Worm (Caenorhabditis elegans) whole organism, mixed stage, embryonic: ENCODE results near the gene spp-27.

Source experiments
- M03D4.4 ChIP-seq: sonication (generic microtip); optimal IDR thresholded peaks from 2 replicates; lab custom pipeline; 2017; ENCODE audit warnings: mild to moderate bottlenecking, missing genetic modification characterization, missing compliant biosample characterization
- bed-3 ChIP-seq: fragments of 200-800 bp; sonication (Bioruptor generic); optimal IDR thresholded peaks from 3 replicates; lab custom pipeline; 2018; ENCODE audit warnings: mild to moderate bottlenecking, missing genetic modification characterization, moderate library complexity, missing compliant biosample characterization
- blmp-1 ChIP-seq: fragments of 150-350 bp; optimal IDR thresholded peaks from 2 replicates; lab custom pipeline; 2014; ENCODE audit warnings: missing biosample characterization, missing genetic modification characterization
- ceh-39 ChIP-seq: fragments of 150-350 bp; optimal IDR thresholded peaks from 2 replicates; lab custom pipeline; 2014; ENCODE audit warnings: missing biosample characterization, missing genetic modification characterization
- ceh-43 ChIP-seq: fragments of 200-800 bp; sonication (Bioruptor generic); optimal IDR thresholded peaks from 2 replicates; lab custom pipeline; 2018; ENCODE audit warnings: mild to moderate bottlenecking, missing genetic modification characterization, moderate library complexity, missing compliant biosample characterization
- ceh-83 ChIP-seq: fragments of 200-800 bp; sonication (Bioruptor generic); optimal IDR thresholded peaks from 2 replicates; lab custom pipeline; 2018; ENCODE audit warnings: mild to moderate bottlenecking, missing genetic modification characterization, missing compliant biosample characterization
- ces-1 ChIP-seq: fragments of 150-350 bp; optimal IDR thresholded peaks from 2 replicates; lab custom pipeline; 2014; ENCODE audit warnings: missing biosample characterization, missing genetic modification reagents, missing genetic modification characterization
- cnd-1 ChIP-seq: fragments of 200-800 bp; sonication (Bioruptor generic); optimal IDR thresholded peaks from 2 replicates; lab custom pipeline; 2018; ENCODE audit warnings: mild to moderate bottlenecking, missing genetic modification characterization, missing compliant biosample characterization
- elt-1 ChIP-seq: sonication (generic microtip); optimal IDR thresholded peaks from 2 replicates; lab custom pipeline; 2017; ENCODE audit warnings: missing genetic modification characterization, mild to moderate bottlenecking, missing compliant biosample characterization, antibody characterized with exemption, moderate library complexity, borderline replicate concordance; ENCODE audit not compliant: insufficient read depth
- elt-3 ChIP-seq: fragments of 150-350 bp; optimal IDR thresholded peaks from 2 replicates; lab custom pipeline; 2014; ENCODE audit warnings: missing biosample characterization, missing genetic modification characterization
- flh-1 ChIP-seq: fragments of 200-800 bp; sonication (Bioruptor generic); optimal IDR thresholded peaks from 2 replicates; lab custom pipeline; 2018; ENCODE audit warnings: mild to moderate bottlenecking, missing genetic modification characterization, moderate library complexity, missing compliant biosample characterization
- ham-2 ChIP-seq: fragments of 200-800 bp; sonication (Bioruptor generic); optimal IDR thresholded peaks from 2 replicates; lab custom pipeline; 2018; ENCODE audit warnings: mild to moderate bottlenecking, missing genetic modification characterization, missing compliant biosample characterization
- hlh-1 ChIP-seq: fragments of 150-350 bp; optimal IDR thresholded peaks from 2 replicates; lab custom pipeline; 2014; ENCODE audit warnings: missing biosample characterization, missing genetic modification reagents, missing genetic modification characterization
- lin-13 ChIP-seq: fragments of 150-350 bp; optimal IDR thresholded peaks from 2 replicates; lab custom pipeline; 2014; ENCODE audit warnings: missing biosample characterization, missing genetic modification characterization
- lin-32 ChIP-seq: fragments of 200-800 bp; sonication (Bioruptor generic); optimal IDR thresholded peaks from 2 replicates; lab custom pipeline; 2018; ENCODE audit warnings: mild to moderate bottlenecking, missing genetic modification characterization, missing compliant biosample characterization
- mab-5 ChIP-seq: fragments of 150-350 bp; optimal IDR thresholded peaks from 2 replicates; lab custom pipeline; 2014; ENCODE audit warnings: missing biosample characterization, missing genetic modification characterization
- nhr-12 ChIP-seq: fragments of 150-350 bp; optimal IDR thresholded peaks from 2 replicates; lab custom pipeline; 2014; ENCODE audit warnings: missing biosample characterization, missing genetic modification characterization
- nhr-2 ChIP-seq: fragments of 150-350 bp; optimal IDR thresholded peaks from 2 replicates; lab custom pipeline; 2014; ENCODE audit warnings: missing biosample characterization, missing genetic modification characterization
- nhr-237 ChIP-seq: fragments of 150-350 bp; optimal IDR thresholded peaks from 2 replicates; lab custom pipeline; 2014; ENCODE audit warnings: missing biosample characterization, missing genetic modification characterization
- nhr-28 ChIP-seq: fragments of 150-350 bp; optimal IDR thresholded peaks from 2 replicates; lab custom pipeline; 2014; ENCODE audit warnings: missing biosample characterization, missing genetic modification characterization
- nhr-76 ChIP-seq: sonication (generic microtip); optimal IDR thresholded peaks from 2 replicates; lab custom pipeline; 2017; ENCODE audit warnings: missing biosample characterization, missing genetic modification characterization
- pha-4 ChIP-seq: fragments of 150-350 bp; optimal IDR thresholded peaks from 2 replicates; lab custom pipeline; 2018; ENCODE audit warnings: missing biosample characterization, missing genetic modification reagents, missing genetic modification characterization
- sem-2 ChIP-seq: fragments of 200-800 bp; sonication (Bioruptor generic); optimal IDR thresholded peaks from 2 replicates; lab custom pipeline; 2018; ENCODE audit warnings: mild to moderate bottlenecking, missing genetic modification characterization, missing compliant biosample characterization
- snpc-4 ChIP-seq: fragments of 150-350 bp; optimal IDR thresholded peaks from 2 replicates; lab custom pipeline; 2014; ENCODE audit warnings: missing biosample characterization, missing genetic modification characterization
- sptf-1 ChIP-seq: sonication (generic microtip); optimal IDR thresholded peaks from 2 replicates; lab custom pipeline; 2017; ENCODE audit warnings: mild to moderate bottlenecking, missing genetic modification characterization, moderate library complexity, missing compliant biosample characterization
- unc-120 ChIP-seq: sonication (generic microtip); optimal IDR thresholded peaks from 2 replicates; lab custom pipeline; 2017; ENCODE audit warnings: missing genetic modification characterization, missing compliant biosample characterization; ENCODE audit not compliant: poor library complexity, severe bottlenecking
- unc-39 ChIP-seq: fragments of 150-350 bp; optimal IDR thresholded peaks from 2 replicates; lab custom pipeline; 2014; ENCODE audit warnings: missing biosample characterization, missing genetic modification characterization
- unc-62 ChIP-seq: fragments of 150-350 bp; optimal IDR thresholded peaks from 2 replicates; lab custom pipeline; 2014; ENCODE audit warnings: missing biosample characterization, missing genetic modification reagents, missing genetic modification characterization
- ztf-11 ChIP-seq: fragments of 150-350 bp; optimal IDR thresholded peaks from 2 replicates; lab custom pipeline; 2014; ENCODE audit warnings: missing biosample characterization, missing genetic modification characterization

Gene spp-27

DNA sequence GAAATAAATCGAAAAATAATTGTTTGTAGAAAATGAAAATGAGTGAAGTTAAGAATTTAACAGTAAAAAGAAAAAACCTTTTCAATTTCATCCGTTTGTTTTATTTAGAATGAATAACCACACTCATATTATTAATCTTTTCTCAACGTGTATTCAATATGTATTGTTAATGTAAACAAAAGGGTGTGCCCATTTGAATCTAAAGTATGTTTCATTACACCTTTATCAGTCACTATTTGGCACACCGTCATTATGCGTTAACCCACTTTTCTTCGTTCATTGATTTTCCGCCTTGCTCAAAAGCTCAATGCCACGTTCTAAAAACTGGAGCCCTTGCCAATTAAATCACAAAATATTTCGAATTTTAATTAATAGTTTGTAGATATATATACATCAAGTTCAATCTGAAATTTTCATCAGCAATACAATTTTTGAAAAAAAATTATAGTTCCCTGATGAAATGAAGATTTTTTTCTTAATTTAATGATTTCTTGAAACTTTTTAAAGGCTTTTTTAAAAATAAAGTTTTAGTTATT lies 9.0 kb upstream of the spp-27 start, which contains the start of gene K04A8.1:
K04A8.1 (plus strand) TSS at position 486 of the 536 bp plus-strand sequence.
- TF ChIP-seq elt-3 (tag; lab: Kevin White, UChicago) (no peak), flh-1 (GFP tag; lab: Kevin White, UChicago) (no peak), elt-1 (tag; lab: Kevin White, UChicago) (no peak), lin-32 (GFP tag; lab: Kevin White, UChicago) (no peak), nhr-76 (no peak), sem-2 (GFP tag; lab: Kevin White, UChicago) (no peak), lin-13 (tag; lab: Kevin White, UChicago) (no peak), M03D4.4 (tag; lab: Kevin White, UChicago) (no peak), nhr-12 (tag; lab: Kevin White, UChicago) (no peak), sptf-1 (tag; lab: Kevin White, UChicago) (no peak), hlh-1 (tag; lab: Kevin White, UChicago) (no peak), nhr-2 (tag; lab: Kevin White, UChicago) (no peak)

DNA sequence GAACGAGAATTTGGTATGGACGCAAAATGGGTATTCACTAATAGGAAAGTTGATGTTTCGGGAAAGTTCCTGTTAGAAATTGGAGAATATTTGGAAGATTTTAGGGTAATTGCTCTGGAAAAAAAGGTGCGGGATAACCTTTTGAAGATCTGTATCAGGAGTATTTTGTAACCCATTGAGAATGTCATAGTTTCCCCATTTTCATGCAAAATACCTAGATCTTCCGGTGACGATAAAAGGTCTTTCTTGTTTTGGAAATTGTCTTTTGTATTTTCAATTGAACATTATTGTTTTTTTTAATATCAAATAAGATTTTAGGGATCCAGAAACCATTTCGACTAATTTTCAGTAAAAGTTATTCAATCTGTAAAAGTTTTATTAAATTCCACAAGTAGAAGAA lies 4.7 kb upstream of the spp-27 start, which contains the start of gene spp-19:
spp-19 (minus strand) TSS at position 101 of the 400 bp plus-strand sequence.
- no peak for TF ChIP-seq mab-5 (tag; lab: Kevin White, UChicago)
- TF ChIP-seq blmp-1 (tag; lab: Kevin White, UChicago) = no peak
- no peak for TF ChIP-seq ham-2 (GFP tag; lab: Kevin White, UChicago)
- no peak for TF ChIP-seq ceh-83
- no peak for TF ChIP-seq nhr-12 (tag; lab: Kevin White, UChicago)
- TF ChIP-seq unc-39 (tag; lab: Kevin White, UChicago) = no peak
- TF ChIP-seq bed-3 (GFP tag; lab: Kevin White, UChicago) = no peak
- TF ChIP-seq unc-62 (GFP tag; lab: Kevin White, UChicago) = no peak
- TF ChIP-seq hlh-1 (tag; lab: Kevin White, UChicago) = no peak
- no peak for TF ChIP-seq pha-4

DNA sequence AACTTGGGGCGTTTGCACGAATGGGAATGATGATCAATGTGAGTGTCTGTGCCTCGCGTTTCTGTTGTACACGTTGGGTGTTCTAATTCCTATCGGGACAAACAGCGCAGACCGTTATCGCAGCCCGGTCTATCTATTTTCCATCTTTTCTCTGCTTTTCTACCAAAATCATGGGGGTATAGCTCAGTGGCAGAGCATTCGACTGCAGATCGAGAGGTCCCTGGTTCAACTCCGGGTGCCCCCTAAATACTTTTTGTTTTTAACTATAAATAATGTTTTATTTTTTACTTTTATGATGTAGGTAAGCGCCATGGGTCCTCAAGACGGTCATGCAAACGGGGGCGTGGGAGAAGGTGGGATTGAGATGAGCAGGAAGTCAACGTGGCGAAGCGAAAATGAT lies 2.6 kb upstream of the spp-27 start:
- TF ChIP-seq cnd-1 (tag; lab: Kevin White, UChicago) (no peak), M03D4.4 (tag; lab: Kevin White, UChicago) (peak; percentile 55), pha-4 (no peak)
- TF ChIP-seq, all 35 proteins: peak for 1

DNA sequence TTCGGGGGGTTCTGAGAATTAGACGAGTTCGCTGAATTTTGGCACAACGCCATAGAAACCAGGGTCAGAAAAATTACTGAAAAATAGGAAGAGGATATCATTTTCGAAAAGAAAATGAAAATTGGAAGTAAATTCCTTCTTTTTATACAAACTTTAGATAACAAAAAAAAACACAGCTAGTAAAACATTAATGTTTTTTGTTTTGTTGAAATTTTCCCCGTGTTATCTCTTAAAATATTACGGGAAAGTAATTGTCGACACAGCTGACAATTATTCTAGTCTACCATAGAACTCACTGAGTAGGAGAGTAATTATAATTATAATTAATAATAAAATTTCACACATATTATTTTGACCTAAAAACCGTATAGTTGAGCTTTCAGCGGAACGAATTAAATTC lies 2.2 kb upstream of the spp-27 start, which contains the start of gene spp-26:
spp-26 (minus strand) TSS at position 101 of the 400 bp plus-strand sequence.
- TF ChIP-seq ceh-43 (GFP tag; lab: Kevin White, UChicago) (no peak), hlh-1 (tag; lab: Kevin White, UChicago) (no peak), blmp-1 (tag; lab: Kevin White, UChicago) (no peak), ceh-39 (no peak), snpc-4 (tag; lab: Kevin White, UChicago) (no peak), nhr-2 (tag; lab: Kevin White, UChicago) (no peak), sem-2 (GFP tag; lab: Kevin White, UChicago) (no peak), lin-32 (GFP tag; lab: Kevin White, UChicago) (no peak), mab-5 (tag; lab: Kevin White, UChicago) (no peak), pha-4 (no peak), nhr-237 (no peak), nhr-76 (no peak), M03D4.4 (tag; lab: Kevin White, UChicago) (no peak), nhr-28 (tag; lab: Kevin White, UChicago) (no peak), ham-2 (GFP tag; lab: Kevin White, UChicago) (no peak), ceh-83 (no peak), unc-120 (no peak), ces-1 (GFP tag; lab: Kevin White, UChicago) (no peak), cnd-1 (tag; lab: Kevin White, UChicago) (no peak)

DNA sequence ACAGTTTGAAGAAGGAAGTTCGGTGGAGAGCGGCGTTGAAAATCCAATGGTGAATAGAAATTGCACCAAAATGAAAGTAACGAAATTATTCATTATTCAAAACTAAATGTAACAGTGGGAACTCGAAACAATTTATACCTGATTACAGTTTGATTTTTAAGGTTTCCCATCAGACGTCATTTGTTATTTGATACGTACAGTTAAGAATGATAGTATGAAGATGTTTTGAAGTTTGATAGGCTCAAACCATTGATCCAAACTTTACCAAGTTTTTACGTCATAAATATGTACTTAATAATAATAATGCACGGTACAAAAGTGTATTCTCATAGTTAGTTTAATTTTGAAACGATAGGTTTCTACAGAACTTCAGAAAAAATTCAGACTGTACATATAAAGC lies 1.2 kb upstream of the spp-27 start, which contains the start of gene spp-20:
spp-20 (minus strand) TSS at position 101 of the 400 bp plus-strand sequence.
- TF ChIP-seq flh-1 (GFP tag; lab: Kevin White, UChicago) (no peak), elt-1 (tag; lab: Kevin White, UChicago) (no peak), mab-5 (tag; lab: Kevin White, UChicago) (no peak), ztf-11 (no peak), snpc-4 (tag; lab: Kevin White, UChicago) (no peak)
